Worm (Caenorhabditis elegans) whole organism, young adult: ENCODE measurements around the gene flp-3.

Experiments
- D2030.7 ChIP-seq: fragments of 200-800 bp; sonication (Bioruptor generic); IDR thresholded peaks from 2 replicates; pipeline ENCODE4 v1.3.6; 2022; ENCODE audit warnings: missing genetic modification reagents, missing genetic modification characterization, missing compliant biosample characterization
- F10E7.11 ChIP-seq: sonication (generic microtip); optimal IDR thresholded peaks from 2 replicates; lab custom pipeline; 2017; ENCODE audit warnings: mild to moderate bottlenecking, missing genetic modification characterization, moderate library complexity, missing compliant biosample characterization
- F22D6.2 ChIP-seq: sonication (generic microtip); optimal IDR thresholded peaks from 2 replicates; lab custom pipeline; 2016; ENCODE audit warnings: mild to moderate bottlenecking, missing genetic modification characterization, missing compliant biosample characterization
- F33H1.4 ChIP-seq: fragments of 200-800 bp; sonication (Bioruptor generic); IDR thresholded peaks from 2 replicates; pipeline ENCODE4 v1.3.6; 2022; ENCODE audit warnings: missing genetic modification reagents, missing genetic modification characterization, missing compliant biosample characterization
- F49E8.2 ChIP-seq: sonication (generic microtip); optimal IDR thresholded peaks from 3 replicates; lab custom pipeline; 2017; ENCODE audit warnings: missing genetic modification characterization, mild to moderate bottlenecking, missing compliant biosample characterization, antibody characterized with exemption, moderate library complexity; ENCODE audit not compliant: insufficient read depth
- T07F8.4 ChIP-seq: sonication (generic microtip); optimal IDR thresholded peaks from 2 replicates; lab custom pipeline; 2016; ENCODE audit warnings: mild to moderate bottlenecking, missing genetic modification characterization, moderate library complexity, missing compliant biosample characterization
- T26A5.8 ChIP-seq: sonication (generic microtip); optimal IDR thresholded peaks from 2 replicates; lab custom pipeline; 2016; ENCODE audit warnings: missing genetic modification characterization, missing compliant biosample characterization
- Y79H2A.3 ChIP-seq: fragments of 200-800 bp; sonication (Bioruptor generic); conservative IDR thresholded peaks from 2 replicates; pipeline ENCODE4 v1.3.6; 2022; ENCODE audit warnings: missing genetic modification reagents, missing genetic modification characterization, missing compliant biosample characterization
- ZK185.1 ChIP-seq: sonication (generic microtip); optimal IDR thresholded peaks from 2 replicates; lab custom pipeline; 2016; ENCODE audit warnings: mild to moderate bottlenecking, missing genetic modification characterization, missing compliant biosample characterization; ENCODE audit not compliant: poor library complexity, severe bottlenecking
- akir-1 ChIP-seq: fragments of 200-800 bp; sonication (Bioruptor generic); optimal IDR thresholded peaks from 2 replicates; lab custom pipeline; 2018; ENCODE audit warnings: mild to moderate bottlenecking, missing genetic modification characterization, moderate library complexity, missing compliant biosample characterization
- aptf-2 ChIP-seq: fragments of 200-800 bp; sonication (Bioruptor generic); conservative IDR thresholded peaks from 2 replicates; pipeline ENCODE4 v1.3.6; 2022; ENCODE audit warnings: missing genetic modification reagents, missing genetic modification characterization, missing compliant biosample characterization
- atf-7 ChIP-seq: sonication (generic microtip); optimal IDR thresholded peaks from 2 replicates; lab custom pipeline; 2017; ENCODE audit warnings: mild to moderate bottlenecking, missing genetic modification characterization, missing compliant biosample characterization
- cebp-1 ChIP-seq, 2 experiments: fragments of 200-800 bp in 1 of 2; sonication (Bioruptor generic) in 1 of 2; sonication (generic microtip) in 1 of 2; IDR thresholded peaks in 1 of 2; optimal IDR thresholded peaks in 1 of 2; 2 replicates each; pipeline versions ENCODE4 v1.3.6 to Lab custom; 2017 to 2022; ENCODE audit warnings: missing compliant biosample characterization in 2 of 2, missing genetic modification characterization in 2 of 2, mild to moderate bottlenecking in 1 of 2, missing genetic modification reagents in 1 of 2, moderate library complexity in 1 of 2
- ceh-79 ChIP-seq: sonication (generic microtip); optimal IDR thresholded peaks from 2 replicates; lab custom pipeline; 2017; ENCODE audit warnings: mild to moderate bottlenecking, missing genetic modification characterization, missing compliant biosample characterization
- chd-7 ChIP-seq: sonication (generic microtip); optimal IDR thresholded peaks from 2 replicates; lab custom pipeline; 2016; ENCODE audit warnings: mild to moderate bottlenecking, missing genetic modification characterization, moderate library complexity, missing compliant biosample characterization
- die-1 ChIP-seq: sonication (generic microtip); optimal IDR thresholded peaks from 2 replicates; lab custom pipeline; 2016; ENCODE audit warnings: missing genotype, mild to moderate bottlenecking, missing genetic modification characterization, missing compliant biosample characterization
- dox-1 ChIP-seq: fragments of 200-800 bp; sonication (Bioruptor generic); IDR thresholded peaks from 2 replicates; pipeline ENCODE4 v1.3.6; 2022; ENCODE audit warnings: missing genetic modification reagents, missing genetic modification characterization, missing compliant biosample characterization
- efl-1 ChIP-seq: fragments of 150-350 bp; optimal IDR thresholded peaks from 2 replicates; lab custom pipeline; 2014; ENCODE audit warnings: missing biosample characterization, missing genetic modification reagents, missing genetic modification characterization
- egl-44 ChIP-seq: fragments of 200-800 bp; sonication (Bioruptor generic); IDR thresholded peaks from 2 replicates; pipeline ENCODE4 v1.3.6; 2022; ENCODE audit warnings: missing genetic modification reagents, missing genetic modification characterization, missing compliant biosample characterization
- egrh-3 ChIP-seq: fragments of 200-800 bp; sonication (Bioruptor generic); IDR thresholded peaks from 2 replicates; pipeline ENCODE4 v1.3.6; 2022; ENCODE audit warnings: missing genetic modification reagents, missing genetic modification characterization, missing compliant biosample characterization
- ekl-4 ChIP-seq: fragments of 200-800 bp; sonication (Bioruptor generic); IDR thresholded peaks from 2 replicates; pipeline ENCODE4 v1.3.6; 2022; ENCODE audit warnings: missing genetic modification reagents, missing genetic modification characterization, missing compliant biosample characterization
- ets-4 ChIP-seq: fragments of 200-800 bp; sonication (Bioruptor generic); optimal IDR thresholded peaks from 2 replicates; lab custom pipeline; 2018; ENCODE audit warnings: mild to moderate bottlenecking, missing genetic modification characterization, missing compliant biosample characterization
- hlh-26 ChIP-seq: fragments of 200-800 bp; sonication (Bioruptor generic); conservative IDR thresholded peaks from 2 replicates; pipeline ENCODE4 v1.3.6; 2022; ENCODE audit warnings: missing genetic modification reagents, missing genetic modification characterization, missing compliant biosample characterization
- hmg-1.2 ChIP-seq: fragments of 200-800 bp; sonication (Bioruptor generic); IDR thresholded peaks from 2 replicates; pipeline ENCODE4 v1.3.6; 2022; ENCODE audit warnings: missing genetic modification reagents, missing genetic modification characterization, missing compliant biosample characterization
- lag-1 ChIP-seq: fragments of 200-800 bp; sonication (Bioruptor generic); IDR thresholded peaks from 2 replicates; pipeline ENCODE4 v1.3.6; 2022; ENCODE audit warnings: missing genetic modification reagents, missing genetic modification characterization, missing compliant biosample characterization
- lin-26 ChIP-seq: fragments of 200-800 bp; sonication (Bioruptor generic); IDR thresholded peaks from 2 replicates; pipeline ENCODE4 v1.3.6; 2022; ENCODE audit warnings: missing genetic modification reagents, missing genetic modification characterization, missing compliant biosample characterization
- lin-40 ChIP-seq: sonication (generic microtip); optimal IDR thresholded peaks from 2 replicates; lab custom pipeline; 2016; ENCODE audit warnings: missing genetic modification characterization, mild to moderate bottlenecking, missing compliant biosample characterization, missing genotype, missing genetic modification reagents
- lir-1 ChIP-seq: fragments of 200-800 bp; sonication (Bioruptor generic); conservative IDR thresholded peaks from 2 replicates; pipeline ENCODE4 v1.3.6; 2022; ENCODE audit warnings: missing genetic modification reagents, missing genetic modification characterization, missing compliant biosample characterization
- lsl-1 ChIP-seq: fragments of 200-800 bp; sonication (Bioruptor generic); optimal IDR thresholded peaks from 2 replicates; lab custom pipeline; 2018; ENCODE audit warnings: mild to moderate bottlenecking, missing genetic modification characterization, moderate library complexity, missing compliant biosample characterization
- madf-6 ChIP-seq: fragments of 200-800 bp; sonication (Bioruptor generic); IDR thresholded peaks from 2 replicates; pipeline ENCODE4 v1.3.6; 2022; ENCODE audit warnings: missing genetic modification reagents, missing genetic modification characterization, missing compliant biosample characterization
- madf-8 ChIP-seq: fragments of 200-800 bp; sonication (Bioruptor generic); conservative IDR thresholded peaks from 2 replicates; pipeline ENCODE4 v1.3.6; 2022; ENCODE audit warnings: missing genetic modification reagents, missing genetic modification characterization, missing compliant biosample characterization
- mcd-1 ChIP-seq: fragments of 200-800 bp; sonication (Bioruptor generic); IDR thresholded peaks from 2 replicates; pipeline ENCODE4 v1.3.6; 2022; ENCODE audit warnings: missing genetic modification reagents, missing genetic modification characterization, missing compliant biosample characterization
- nfyb-1 ChIP-seq: fragments of 200-800 bp; sonication (Bioruptor generic); IDR thresholded peaks from 2 replicates; pipeline ENCODE4 v1.3.6; 2022; ENCODE audit warnings: missing genetic modification reagents, missing genetic modification characterization, missing compliant biosample characterization
- nhr-80 ChIP-seq: sonication (generic microtip); optimal IDR thresholded peaks from 2 replicates; lab custom pipeline; 2016; ENCODE audit warnings: missing genetic modification characterization, missing compliant biosample characterization
- pha-4 ChIP-seq: fragments of 150-350 bp; sonication (generic microtip); optimal IDR thresholded peaks from 2 replicates; lab custom pipeline; 2014; ENCODE audit warnings: missing biosample characterization, missing genetic modification reagents, missing genetic modification characterization
- rcor-1 ChIP-seq: fragments of 200-800 bp; sonication (Bioruptor generic); IDR thresholded peaks from 2 replicates; pipeline ENCODE4 v1.3.6; 2022; ENCODE audit warnings: missing genetic modification reagents, missing genetic modification characterization, missing compliant biosample characterization
- sdz-38 ChIP-seq: sonication (generic microtip); optimal IDR thresholded peaks from 2 replicates; lab custom pipeline; 2016; ENCODE audit warnings: missing genotype, missing genetic modification characterization, missing compliant biosample characterization
- snpc-3.4 ChIP-seq: sonication (generic microtip); optimal IDR thresholded peaks from 2 replicates; lab custom pipeline; 2017; ENCODE audit warnings: missing genetic modification characterization, mild to moderate bottlenecking, missing compliant biosample characterization, antibody characterized with exemption, moderate library complexity, missing genotype, missing genetic modification reagents
- snpc-4 ChIP-seq, 5 experiments: fragments of 150-350 bp in 1 of 5; sonication (generic microtip) in 4 of 5; optimal IDR thresholded peaks; 2 replicates each; lab custom pipeline; 2014 to 2018; ENCODE audit warnings: missing genetic modification characterization in 5 of 5, missing biosample characterization in 3 of 5, antibody characterized with exemption in 2 of 5, mild to moderate bottlenecking in 2 of 5, missing compliant biosample characterization in 2 of 5, missing genotype in 2 of 5, moderate library complexity in 2 of 5, missing genetic modification reagents in 1 of 5
- unc-62 ChIP-seq: fragments of 150-350 bp; optimal IDR thresholded peaks from 2 replicates; lab custom pipeline; 2014; ENCODE audit warnings: missing biosample characterization, missing genetic modification reagents, missing genetic modification characterization
- zfh-2 ChIP-seq: fragments of 200-800 bp; sonication (Bioruptor generic); conservative IDR thresholded peaks from 2 replicates; pipeline ENCODE4 v1.3.6; 2022; ENCODE audit warnings: missing genetic modification reagents, missing genetic modification characterization, missing compliant biosample characterization
- ztf-22 ChIP-seq: fragments of 200-800 bp; sonication (Bioruptor generic); optimal IDR thresholded peaks from 2 replicates; lab custom pipeline; 2018; ENCODE audit warnings: mild to moderate bottlenecking, missing genetic modification characterization, moderate library complexity, missing compliant biosample characterization
- ztf-26 ChIP-seq: sonication (generic microtip); optimal IDR thresholded peaks from 2 replicates; lab custom pipeline; 2017; ENCODE audit warnings: missing genetic modification characterization, missing compliant biosample characterization

flp-3 gene

DNA sequence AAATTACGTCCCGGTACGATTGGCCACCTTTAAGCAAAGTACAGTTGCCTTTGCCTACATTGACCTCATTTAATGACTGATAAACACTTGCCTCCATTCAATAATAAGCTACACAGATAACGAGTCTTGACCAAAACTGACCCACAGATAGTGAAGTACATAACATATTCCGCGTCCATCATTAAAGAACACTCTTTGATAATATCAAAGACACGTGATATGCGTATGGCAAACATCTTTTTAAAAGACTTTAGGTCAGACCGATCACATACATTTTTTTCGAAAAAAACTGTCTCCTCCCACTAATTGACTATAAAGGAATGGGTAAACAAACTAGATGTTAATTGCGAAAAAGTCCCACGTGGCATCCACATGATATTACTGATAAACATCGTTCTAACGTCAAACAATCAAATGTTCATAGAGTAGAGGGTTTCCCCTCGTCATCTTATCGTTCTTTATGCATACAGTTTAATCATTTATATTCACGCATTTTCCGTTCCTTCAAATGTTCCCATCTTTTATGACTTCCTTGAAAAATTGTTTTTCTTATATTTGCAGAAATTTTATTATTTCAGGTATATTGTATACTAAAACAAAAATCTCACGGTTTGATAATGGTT is 8.6 kb downstream of the flp-3 start, which contains the start of gene W07E11.1:
W07E11.1 (plus strand) TSS at position 573 of the 623 bp plus-strand sequence.
- TF ChIP-seq hmg-1.2 (GFP tag; lab: Robert Waterston, UW) = 0 out of 2 replicates have a peak, but pooled peaks have one; percentile 9
- TF ChIP-seq atf-7 (tag; lab: Kevin White, UChicago) = peak; percentile 55
- no peak for TF ChIP-seq D2030.7 (GFP tag; lab: Robert Waterston, UW)
- peak; percentile 47 for TF ChIP-seq lin-40
- no peak for TF ChIP-seq snpc-4 (GFP tag; optimal IDR thresholded peaks at IDR 0.05; lab: Kevin White, UChicago)
- TF ChIP-seq snpc-4 (tag; optimal IDR thresholded peaks at IDR 0.05; lab: Kevin White, UChicago) = peak in 1 of 4 experiments; percentile 12
- TF ChIP-seq madf-6 (GFP tag; lab: Robert Waterston, UW) = no peak
- peak; percentile 6 for TF ChIP-seq ets-4 (GFP tag; lab: Kevin White, UChicago)
- peak; percentile 43 for TF ChIP-seq unc-62 (GFP tag; lab: Kevin White, UChicago)
- TF ChIP-seq ekl-4 = no peak
- TF ChIP-seq mcd-1 (GFP tag; lab: Robert Waterston, UW) = no peak
- TF ChIP-seq F22D6.2 (tag; lab: Kevin White, UChicago) = peak; percentile 49
- peak; percentile 42 for TF ChIP-seq ZK185.1 (tag; lab: Kevin White, UChicago)
- peak; percentile 51 for TF ChIP-seq ztf-22 (GFP tag; lab: Kevin White, UChicago)
- TF ChIP-seq nhr-80 (tag; lab: Kevin White, UChicago) = peak; percentile 83
- TF ChIP-seq lin-26 (GFP tag; lab: Robert Waterston, UW) = peak; percentile 38; the same call in 1 of the 2 replicates
- TF ChIP-seq dox-1 (GFP tag; lab: Robert Waterston, UW) = 0 out of 2 replicates have a peak, but pooled peaks have one; percentile 4
- TF ChIP-seq nfyb-1 (GFP tag; lab: Robert Waterston, UW) = 0 out of 2 replicates have a peak, but pooled peaks have one; percentile 37
- no peak; the same call in 1 of the 2 replicates for TF ChIP-seq cebp-1 (GFP tag; IDR thresholded peaks at IDR 0.05; lab: Robert Waterston, UW)
- TF ChIP-seq cebp-1 (tag; optimal IDR thresholded peaks at IDR 0.05; lab: Kevin White, UChicago) = peak; percentile 66
- TF ChIP-seq ztf-26 (tag; lab: Kevin White, UChicago) = peak; percentile 51
- TF ChIP-seq, all 124 proteins: peak for 15

DNA sequence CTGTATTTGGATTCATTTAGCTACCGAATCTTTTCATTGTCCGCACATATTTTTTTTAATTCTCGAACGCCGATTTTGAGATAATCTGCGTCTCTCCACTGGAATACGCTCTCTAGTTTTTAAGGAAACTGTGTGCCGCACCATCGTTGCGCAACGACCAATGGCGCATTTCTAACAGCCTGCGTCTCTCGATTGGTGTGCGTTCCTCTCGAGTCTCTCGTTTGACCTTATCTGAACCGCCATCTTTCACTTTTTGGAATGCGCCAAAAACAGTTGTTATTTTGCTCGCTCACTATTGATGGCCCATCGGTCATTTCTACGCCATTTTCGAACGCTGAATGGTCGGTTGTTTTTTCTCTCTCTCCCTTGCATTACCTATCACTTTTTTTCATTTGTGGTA is 9.5 kb downstream of the flp-3 start:
- no peak for TF ChIP-seq sdz-38 (tag; lab: Kevin White, UChicago)
- no peak for TF ChIP-seq ets-4 (GFP tag; lab: Kevin White, UChicago)
- no peak for TF ChIP-seq lag-1 (GFP tag; lab: Robert Waterston, UW)
- TF ChIP-seq F33H1.4 (GFP tag; lab: Robert Waterston, UW) = no peak
- TF ChIP-seq efl-1 (GFP tag; lab: Kevin White, UChicago) = peak; percentile 70
- TF ChIP-seq hlh-26 (GFP tag; lab: Robert Waterston, UW) = no peak
- no peak for TF ChIP-seq zfh-2
- TF ChIP-seq die-1 (tag; lab: Kevin White, UChicago) = no peak
- no peak for TF ChIP-seq egrh-3
- no peak for TF ChIP-seq snpc-3.4 (tag; lab: Kevin White, UChicago)
- TF ChIP-seq egl-44 = no peak
- no peak for TF ChIP-seq T26A5.8 (tag; lab: Kevin White, UChicago)
- no peak for TF ChIP-seq F49E8.2 (tag; lab: Kevin White, UChicago)
- no peak for TF ChIP-seq pha-4 (tag; lab: Kevin White, UChicago)
- 0 out of 2 replicates have a peak, but pooled peaks have one; percentile 26 for TF ChIP-seq madf-8 (GFP tag; lab: Robert Waterston, UW)
- TF ChIP-seq aptf-2 (GFP tag; lab: Robert Waterston, UW) = no peak
- no peak for TF ChIP-seq lsl-1
- no peak for TF ChIP-seq chd-7 (tag; lab: Kevin White, UChicago)
- TF ChIP-seq Y79H2A.3 (GFP tag; lab: Robert Waterston, UW) = no peak
- no peak for TF ChIP-seq ceh-79
- TF ChIP-seq ekl-4 = no peak
- TF ChIP-seq hmg-1.2 (GFP tag; lab: Robert Waterston, UW) = peak; percentile 85
- peak; percentile 67 for TF ChIP-seq madf-6 (GFP tag; lab: Robert Waterston, UW)
- no peak for TF ChIP-seq T07F8.4 (tag; lab: Kevin White, UChicago)
- no peak for TF ChIP-seq akir-1
- no peak for TF ChIP-seq lir-1
- no peak for TF ChIP-seq F10E7.11 (tag; lab: Kevin White, UChicago)
- no peak for TF ChIP-seq rcor-1 (GFP tag; lab: Robert Waterston, UW)
- TF ChIP-seq, all 124 proteins: peak for 4
